Fruit fly (Drosophila melanogaster): ENCODE results near the gene CG1578.

Gene CG1578

dm6 chrX:11854758-11855465, 38.6 kb upstream of the CG1578 start, which contains the start of the genes CG10347 and ATP7 (continued):
- peak; percentile 43 for TF ChIP-seq p53 (GFP tag; optimal IDR thresholded peaks at IDR 0.05)
- TF ChIP-seq jumu (GFP tag; optimal IDR thresholded peaks at IDR 0.05) = peak; percentile 44
- TF ChIP-seq NK7.1 (GFP tag; optimal IDR thresholded peaks at IDR 0.05) = no peak
- no peak for TF ChIP-seq ara (GFP tag; IDR thresholded peaks at IDR 0.05)
- TF ChIP-seq CG4424 (GFP tag; optimal IDR thresholded peaks at IDR 0.05) = peak; percentile 16
- TF ChIP-seq tin (GFP tag; optimal IDR thresholded peaks at IDR 0.05) = peak; percentile 25
- TF ChIP-seq sna (GFP tag; IDR thresholded peaks at IDR 0.05; ENCODE audit: partially characterized antibody) = peak; percentile 96
- TF ChIP-seq CG15601 (tag; optimal IDR thresholded peaks at IDR 0.05) = no peak
- no peak for TF ChIP-seq Hr78 (GFP tag; optimal IDR thresholded peaks at IDR 0.05)
- no peak for TF ChIP-seq CG18011 (GFP tag; optimal IDR thresholded peaks at IDR 0.05)
- peak; percentile 90 for TF ChIP-seq Bgb (GFP tag; IDR thresholded peaks at IDR 0.05; ENCODE audit: partially characterized antibody)
- peak; percentile 55 for TF ChIP-seq lilli (GFP tag; optimal IDR thresholded peaks at IDR 0.05)
- TF ChIP-seq CG13424 (tag; optimal IDR thresholded peaks at IDR 0.05) = peak; percentile 43
- no peak for TF ChIP-seq cas (GFP tag; IDR thresholded peaks at IDR 0.05)
- no peak for TF ChIP-seq CG12219 (GFP tag; optimal IDR thresholded peaks at IDR 0.05)
- peak; percentile 60 for TF ChIP-seq HmgZ (tag; optimal IDR thresholded peaks at IDR 0.05)
- peak; percentile 36 for TF ChIP-seq mam (GFP tag; optimal IDR thresholded peaks at IDR 0.05)
- peak; percentile 6 for TF ChIP-seq CG13296 (GFP tag; optimal IDR thresholded peaks at IDR 0.05)
- TF ChIP-seq dpn (GFP tag; optimal IDR thresholded peaks at IDR 0.05) = peak in 1 of 2 experiments; percentile 36
- no peak for TF ChIP-seq Spps (tag; optimal IDR thresholded peaks at IDR 0.05)
- TF ChIP-seq gfzf (GFP tag; optimal IDR thresholded peaks at IDR 0.05) = peak; percentile 5
- no peak for TF ChIP-seq tll (GFP tag; optimal IDR thresholded peaks at IDR 0.05)
- TF ChIP-seq grn (GFP tag; optimal IDR thresholded peaks at IDR 0.05) = peak; percentile 60
- TF ChIP-seq CG8281 (tag; optimal IDR thresholded peaks at IDR 0.05) = no peak
- peak; percentile 98 for TF ChIP-seq hkb (optimal IDR thresholded peaks at IDR 0.05)
- TF ChIP-seq hkb (GFP tag; IDR thresholded peaks at IDR 0.05) = no peak
- TF ChIP-seq gce (GFP tag; IDR thresholded peaks at IDR 0.05) = no peak
- TF ChIP-seq Mrtf (GFP tag; IDR thresholded peaks at IDR 0.05) = no peak
- TF ChIP-seq CG10462 (GFP tag; optimal IDR thresholded peaks at IDR 0.05) = peak; percentile 43
- no peak for TF ChIP-seq CG17912 (GFP tag; optimal IDR thresholded peaks at IDR 0.05)
- TF ChIP-seq Camta (GFP tag; optimal IDR thresholded peaks at IDR 0.05) = no peak
- TF ChIP-seq ftz-f1 (GFP tag; optimal IDR thresholded peaks at IDR 0.05) = no peak
- TF ChIP-seq Med (GFP tag) = peak; percentile 86
- TF ChIP-seq Mes4 (GFP tag; optimal IDR thresholded peaks at IDR 0.05) = peak; percentile 8
- peak; percentile 20 for TF ChIP-seq Vsx1 (GFP tag; optimal IDR thresholded peaks at IDR 0.05)
- TF ChIP-seq pnt (GFP tag; optimal IDR thresholded peaks at IDR 0.05) = peak; percentile 17
- no peak for TF ChIP-seq lov (optimal IDR thresholded peaks at IDR 0.05)
- TF ChIP-seq lov (GFP tag; IDR thresholded peaks at IDR 0.05) = no peak
- TF ChIP-seq BtbVII (GFP tag; optimal IDR thresholded peaks at IDR 0.05) = no peak
- no peak for TF ChIP-seq Lhr (GFP tag; optimal IDR thresholded peaks at IDR 0.05)
- peak; percentile 50 for TF ChIP-seq Nf-YC (tag; optimal IDR thresholded peaks at IDR 0.05)
- no peak for TF ChIP-seq Nf-YA (GFP tag; IDR thresholded peaks at IDR 0.05)
- no peak for TF ChIP-seq pho (GFP tag; optimal IDR thresholded peaks at IDR 0.05)
- peak; percentile 13 for TF ChIP-seq Atf3 (GFP tag; optimal IDR thresholded peaks at IDR 0.05)
- TF ChIP-seq Hsf (GFP tag; optimal IDR thresholded peaks at IDR 0.05) = peak; percentile 39
- TF ChIP-seq fd96Cb (tag; optimal IDR thresholded peaks at IDR 0.05) = no peak
- TF ChIP-seq CG10959 (GFP tag; IDR thresholded peaks at IDR 0.05) = no peak
- no peak for TF ChIP-seq CG33213 (GFP tag; optimal IDR thresholded peaks at IDR 0.05)
- peak; percentile 14 for TF ChIP-seq Myb (GFP tag; optimal IDR thresholded peaks at IDR 0.05)
- no peak for TF ChIP-seq scrt (GFP tag; optimal IDR thresholded peaks at IDR 0.05)

All from whole organism, embryonic.